Fruit fly (Drosophila melanogaster) whole organism, embryonic: ENCODE data around the gene CG3634.

Experiments
- Ada2b ChIP-seq: fragments of 200-800 bp; sonication (Bioruptor generic); IDR thresholded peaks from 2 replicates; pipeline ENCODE4 v1.3.6; 2022; ENCODE audit warnings: missing biosample characterization, missing genetic modification characterization
- Bgb ChIP-seq: fragments of 200-800 bp; sonication (Bioruptor generic); IDR thresholded peaks from 2 replicates; pipeline ENCODE4 v1.3.6; 2022; ENCODE audit warnings: missing biosample characterization, missing genetic modification characterization; ENCODE audit not compliant: partially characterized antibody
- CG10366 ChIP-seq: fragments of 200-800 bp; sonication (Bioruptor generic); IDR thresholded peaks from 2 replicates; pipeline ENCODE4 v1.3.6; 2022; ENCODE audit warnings: missing biosample characterization, missing genetic modification characterization
- CG12659 ChIP-seq: fragments of 200-800 bp; sonication (Bioruptor generic); optimal IDR thresholded peaks from 3 replicates; lab custom pipeline; 2017; ENCODE audit warnings: mild to moderate bottlenecking, missing biosample characterization, missing genetic modification reagents, missing genetic modification characterization
- CG13424 ChIP-seq: fragments of 200-800 bp; sonication (Bioruptor generic); optimal IDR thresholded peaks from 2 replicates; lab custom pipeline; 2019; ENCODE audit warnings: missing biosample characterization, mild to moderate bottlenecking, missing genetic modification characterization, moderate library complexity
- CG1647 ChIP-seq: fragments of 200-800 bp; sonication (Bioruptor generic); optimal IDR thresholded peaks from 3 replicates; lab custom pipeline; 2016; ENCODE audit warnings: missing biosample characterization, missing genetic modification characterization
- CG17186 ChIP-seq: fragments of 200-800 bp; sonication (Bioruptor generic); optimal IDR thresholded peaks from 3 replicates; lab custom pipeline; 2017; ENCODE audit warnings: missing biosample characterization, missing genetic modification reagents, missing genetic modification characterization
- CG17385 ChIP-seq: fragments of 200-800 bp; sonication (Bioruptor generic); optimal IDR thresholded peaks from 3 replicates; lab custom pipeline; 2018; ENCODE audit warnings: missing biosample characterization, mild to moderate bottlenecking, missing genetic modification characterization
- CG17912 ChIP-seq: fragments of 200-800 bp; sonication (Bioruptor generic); optimal IDR thresholded peaks from 2 replicates; lab custom pipeline; 2018; ENCODE audit warnings: missing biosample characterization, mild to moderate bottlenecking, missing genetic modification characterization
- CG2202 ChIP-seq: fragments of 200-800 bp; sonication (Bioruptor generic); optimal IDR thresholded peaks from 2 replicates; lab custom pipeline; 2018; ENCODE audit warnings: missing biosample characterization, mild to moderate bottlenecking, missing genetic modification characterization
- CG3065 ChIP-seq: fragments of 200-800 bp; sonication (Bioruptor generic); optimal IDR thresholded peaks from 2 replicates; lab custom pipeline; 2016; ENCODE audit warnings: missing biosample characterization, missing genetic modification characterization
- CG31224 ChIP-seq: fragments of 200-800 bp; sonication (Bioruptor generic); IDR thresholded peaks from 2 replicates; pipeline ENCODE4 v1.3.6; 2022; ENCODE audit warnings: missing biosample characterization, missing genetic modification characterization
- CG32532 ChIP-seq: fragments of 200-800 bp; sonication (Bioruptor generic); IDR thresholded peaks from 2 replicates; pipeline ENCODE4 v1.3.6; 2022; ENCODE audit warnings: missing biosample characterization, missing genetic modification characterization
- CG33557 ChIP-seq: fragments of 200-800 bp; sonication (Bioruptor generic); optimal IDR thresholded peaks from 2 replicates; lab custom pipeline; 2019; ENCODE audit warnings: missing biosample characterization, mild to moderate bottlenecking, missing genetic modification characterization, moderate library complexity
- CG4404 ChIP-seq: fragments of 200-800 bp; sonication (Bioruptor generic); IDR thresholded peaks from 2 replicates; pipeline ENCODE4 v1.3.6; 2022; ENCODE audit warnings: missing biosample characterization, missing genetic modification characterization
- CG6689 ChIP-seq: fragments of 200-800 bp; sonication (Bioruptor generic); IDR thresholded peaks from 2 replicates; pipeline ENCODE4 v1.3.6; 2022; ENCODE audit warnings: missing biosample characterization, missing genetic modification characterization
- CG6813 ChIP-seq: fragments of 200-800 bp; sonication (Bioruptor generic); optimal IDR thresholded peaks from 2 replicates; lab custom pipeline; 2017; ENCODE audit warnings: missing biosample characterization, missing genetic modification characterization, mild to moderate bottlenecking, moderate library complexity, missing genetic modification reagents
- CG7372 ChIP-seq: fragments of 200-800 bp; sonication (Bioruptor generic); IDR thresholded peaks from 2 replicates; pipeline ENCODE4 v1.3.6; 2022; ENCODE audit warnings: missing biosample characterization, missing genetic modification characterization
- CG7839 ChIP-seq: fragments of 200-800 bp; sonication (Bioruptor generic); optimal IDR thresholded peaks from 3 replicates; lab custom pipeline; 2018; ENCODE audit warnings: missing biosample characterization, mild to moderate bottlenecking, missing genetic modification characterization, moderate library complexity
- CG9215 ChIP-seq: fragments of 200-800 bp; sonication (Bioruptor generic); IDR thresholded peaks from 2 replicates; pipeline ENCODE4 v1.3.6; 2022; ENCODE audit warnings: missing biosample characterization, missing genetic modification characterization
- CG9817 ChIP-seq: fragments of 200-800 bp; sonication (Bioruptor generic); optimal IDR thresholded peaks from 2 replicates; lab custom pipeline; 2018; ENCODE audit warnings: missing biosample characterization, mild to moderate bottlenecking, missing genetic modification characterization, moderate library complexity
- CG9876 ChIP-seq: fragments of 200-800 bp; sonication (Bioruptor generic); optimal IDR thresholded peaks from 2 replicates; lab custom pipeline; 2016; ENCODE audit warnings: missing biosample characterization, missing genetic modification characterization
- D19B ChIP-seq: fragments of 200-800 bp; sonication (Bioruptor generic); optimal IDR thresholded peaks from 2 replicates; lab custom pipeline; 2017; ENCODE audit warnings: missing biosample characterization, mild to moderate bottlenecking, missing genetic modification characterization
- Drgx ChIP-seq: fragments of 200-800 bp; sonication (Bioruptor generic); IDR thresholded peaks from 2 replicates; pipeline ENCODE4 v1.3.6; 2022; ENCODE audit warnings: missing biosample characterization, missing genetic modification characterization
- GATAe ChIP-seq: fragments of 200-800 bp; sonication (Bioruptor generic); conservative IDR thresholded peaks from 2 replicates; pipeline ENCODE4 v1.3.6; 2022; ENCODE audit warnings: missing biosample characterization, missing genetic modification characterization
- Hey ChIP-seq: fragments of 200-800 bp; sonication (Bioruptor generic); optimal IDR thresholded peaks from 3 replicates; lab custom pipeline; 2018; ENCODE audit warnings: missing biosample characterization, mild to moderate bottlenecking, missing genetic modification characterization
- Meics ChIP-seq: fragments of 200-800 bp; sonication (Bioruptor generic); optimal IDR thresholded peaks from 2 replicates; lab custom pipeline; 2017; ENCODE audit warnings: missing biosample characterization, mild to moderate bottlenecking, missing genetic modification characterization
- NC2α ChIP-seq: fragments of 200-800 bp; sonication (Bioruptor generic); optimal IDR thresholded peaks from 2 replicates; lab custom pipeline; 2016; ENCODE audit warnings: missing biosample characterization, missing genetic modification characterization
- NfI ChIP-seq: fragments of 200-800 bp; sonication (Bioruptor generic); optimal IDR thresholded peaks from 3 replicates; lab custom pipeline; 2018; ENCODE audit warnings: missing biosample characterization, mild to moderate bottlenecking, missing genetic modification characterization, moderate library complexity
- Oaz ChIP-seq: fragments of 200-800 bp; sonication (Bioruptor generic); IDR thresholded peaks from 2 replicates; pipeline ENCODE4 v1.3.6; 2022; ENCODE audit warnings: missing biosample characterization, missing genetic modification characterization
- Opbp ChIP-seq: fragments of 200-800 bp; sonication (Bioruptor generic); IDR thresholded peaks from 3 replicates; pipeline ENCODE4 v1.3.6; 2022; ENCODE audit warnings: missing biosample characterization, missing genetic modification characterization; ENCODE audit not compliant: partially characterized antibody
- Optix ChIP-seq: fragments of 200-800 bp; sonication (Bioruptor generic); IDR thresholded peaks from 3 replicates; pipeline ENCODE4 v1.3.6; 2022; ENCODE audit warnings: missing biosample characterization, missing genetic modification characterization
- Xbp1 ChIP-seq: fragments of 200-800 bp; sonication (Bioruptor generic); optimal IDR thresholded peaks from 3 replicates; lab custom pipeline; 2016; ENCODE audit warnings: missing biosample characterization, mild to moderate bottlenecking, missing genetic modification characterization
- chm ChIP-seq: fragments of 200-800 bp; sonication (Bioruptor generic); IDR thresholded peaks from 2 replicates; pipeline ENCODE4 v1.3.6; 2022; ENCODE audit warnings: missing biosample characterization, missing genetic modification characterization
- cwo ChIP-seq: fragments of 200-800 bp; sonication (Bioruptor generic); optimal IDR thresholded peaks from 3 replicates; lab custom pipeline; 2017; ENCODE audit warnings: missing biosample characterization, missing genetic modification characterization, mild to moderate bottlenecking, moderate library complexity, missing genetic modification reagents
- danr ChIP-seq: fragments of 200-800 bp; sonication (Bioruptor generic); IDR thresholded peaks from 2 replicates; pipeline ENCODE4 v1.3.6; 2022; ENCODE audit warnings: missing biosample characterization, missing genetic modification characterization
- dysf ChIP-seq: fragments of 200-800 bp; sonication (Bioruptor generic); IDR thresholded peaks from 3 replicates; pipeline ENCODE4 v1.3.6; 2022; ENCODE audit warnings: missing biosample characterization, missing genetic modification characterization
- fd3F ChIP-seq: fragments of 200-800 bp; sonication (Bioruptor generic); optimal IDR thresholded peaks from 2 replicates; lab custom pipeline; 2018; ENCODE audit warnings: missing biosample characterization, mild to moderate bottlenecking, missing genetic modification characterization, moderate library complexity
- kni ChIP-seq: fragments of 200-800 bp; sonication (Bioruptor generic); optimal IDR thresholded peaks from 3 replicates; lab custom pipeline; 2017; ENCODE audit warnings: mild to moderate bottlenecking, missing biosample characterization, missing genetic modification reagents, missing genetic modification characterization
- knrl ChIP-seq: fragments of 200-800 bp; sonication (Bioruptor generic); IDR thresholded peaks from 3 replicates; pipeline ENCODE4 v1.3.6; 2022; ENCODE audit warnings: missing biosample characterization, missing genetic modification characterization; ENCODE audit not compliant: partially characterized antibody
- nerfin-1 ChIP-seq: fragments of 200-800 bp; sonication (Bioruptor generic); optimal IDR thresholded peaks from 3 replicates; lab custom pipeline; 2019; ENCODE audit warnings: missing biosample characterization, mild to moderate bottlenecking, missing genetic modification characterization, moderate library complexity
- onecut ChIP-seq: fragments of 200-800 bp; sonication (Bioruptor generic); IDR thresholded peaks from 2 replicates; pipeline ENCODE4 v1.3.6; 2022; ENCODE audit warnings: missing biosample characterization, missing genetic modification characterization
- pan ChIP-seq, 4 experiments: fragments of >200 bp in 3 of 4; fragments of 200-800 bp in 1 of 4; sonication (Bioruptor generic) in 1 of 4; optimal IDR thresholded peaks in 3 of 4; IDR thresholded peaks in 1 of 4; 2 replicates each; pipeline versions ENCODE4 v1.3.6 to Lab custom; 2017 to 2022; ENCODE audit warnings: missing biosample characterization in 2 of 4, missing genetic modification characterization in 2 of 4, mixed read lengths in 1 of 4
- sens ChIP-seq: fragments of 200-800 bp; sonication (Bioruptor generic); peaks from one replicate; lab custom pipeline; 2016; ENCODE audit warnings: missing biosample characterization, missing genetic modification characterization
- sima ChIP-seq: fragments of 200-800 bp; sonication (Bioruptor generic); optimal IDR thresholded peaks from 2 replicates; lab custom pipeline; 2016; ENCODE audit warnings: missing biosample characterization, missing genetic modification characterization
- slou ChIP-seq: fragments of 200-800 bp; sonication (Bioruptor generic); optimal IDR thresholded peaks from 3 replicates; lab custom pipeline; 2016; ENCODE audit warnings: missing biosample characterization, missing genetic modification characterization
- toy ChIP-seq: fragments of 200-800 bp; sonication (Bioruptor generic); IDR thresholded peaks from 2 replicates; pipeline ENCODE4 v1.3.6; 2022; ENCODE audit warnings: missing biosample characterization, missing genetic modification characterization
- trem ChIP-seq: fragments of 200-800 bp; optimal IDR thresholded peaks from 3 replicates; lab custom pipeline; 2019; ENCODE audit warnings: missing biosample characterization, mild to moderate bottlenecking, missing genetic modification characterization, moderate library complexity
- vnd ChIP-seq: fragments of 200-800 bp; sonication (Bioruptor generic); IDR thresholded peaks from 3 replicates; pipeline ENCODE4 v1.3.6; 2022; ENCODE audit warnings: missing biosample characterization, missing genetic modification characterization; ENCODE audit not compliant: partially characterized antibody
- wek ChIP-seq: fragments of 200-800 bp; sonication (Bioruptor generic); optimal IDR thresholded peaks from 3 replicates; lab custom pipeline; 2018; ENCODE audit warnings: missing biosample characterization, mild to moderate bottlenecking, missing genetic modification characterization, moderate library complexity

The CG3634 gene

dm6 chr3L:20848572-20848971 lies 39.5 kb upstream of the CG3634 start:
- TF ChIP-seq CG2202 (tag; lab: Kevin White, UChicago) (no peak), Xbp1 (GFP tag; lab: Kevin White, UChicago) (no peak), sens (GFP tag; lab: Kevin White, UChicago) (peak; percentile 44), nerfin-1 (no peak), kni (no peak), dysf (GFP tag; lab: Robert Waterston, UW) (peak; percentile 48; the same call in 1 of the 3 replicates), CG4404 (no peak), CG10366 (no peak), Oaz (no peak), CG17385 (GFP tag; lab: Kevin White, UChicago) (no peak), CG31224 (GFP tag; lab: Robert Waterston, UW) (no peak), Optix (GFP tag; lab: Robert Waterston, UW) (no peak), CG17186 (GFP tag; lab: Kevin White, UChicago) (no peak), CG7839 (tag; lab: Kevin White, UChicago) (no peak), Hey (tag; lab: Kevin White, UChicago) (no peak), onecut (no peak), sima (GFP tag; lab: Kevin White, UChicago) (no peak), wek (GFP tag; lab: Kevin White, UChicago) (no peak), CG3065 (GFP tag; lab: Kevin White, UChicago) (no peak), fd3F (GFP tag; lab: Kevin White, UChicago) (no peak), Ada2b (GFP tag; lab: Robert Waterston, UW) (peak; percentile 32; the same call in 1 of the 2 replicates), CG33557 (no peak), CG1647 (no peak), CG7372 (no peak), Bgb (GFP tag; lab: Robert Waterston, UW) (no peak), vnd (GFP tag; lab: Robert Waterston, UW) (no peak), trem (tag; lab: Kevin White, UChicago) (no peak), Opbp (no peak), CG17912 (GFP tag; lab: Kevin White, UChicago) (no peak), CG13424 (no peak), Meics (GFP tag; lab: Kevin White, UChicago) (peak; percentile 0), CG9817 (tag; lab: Kevin White, UChicago) (no peak), CG9876 (GFP tag; lab: Kevin White, UChicago) (no peak), danr (GFP tag; lab: Robert Waterston, UW) (no peak), NC2α (GFP tag; lab: Kevin White, UChicago) (no peak), CG6813 (GFP tag; lab: Kevin White, UChicago) (no peak), cwo (GFP tag; lab: Kevin White, UChicago) (peak; percentile 28), chm (GFP tag; lab: Robert Waterston, UW) (no peak), NfI (GFP tag; lab: Kevin White, UChicago) (peak; percentile 13), CG32532 (GFP tag; lab: Robert Waterston, UW) (0 out of 2 replicates have a peak, but pooled peaks have one; percentile 33), GATAe (GFP tag; lab: Robert Waterston, UW) (0 out of 2 replicates have a peak, but pooled peaks have one; percentile 12), CG9215 (GFP tag; lab: Robert Waterston, UW) (no peak), pan (optimal IDR thresholded peaks at IDR 0.05; lab: Kevin White, UChicago) (no peak), pan (GFP tag; optimal IDR thresholded peaks at IDR 0.05 in 1 of 2, IDR thresholded peaks at IDR 0.05 in 1 of 2) (no peak), CG6689 (GFP tag; lab: Robert Waterston, UW) (0 out of 2 replicates have a peak, but pooled peaks have one; percentile 28), D19B (GFP tag; lab: Kevin White, UChicago) (no peak), CG12659 (no peak), slou (GFP tag; lab: Kevin White, UChicago) (no peak), toy (no peak), knrl (GFP tag; lab: Robert Waterston, UW) (no peak), Drgx (no peak)
